Worm (Caenorhabditis elegans) whole organism, L4 larva: Measurements from ENCODE around the gene ccd-5.

Source experiments
- D1046.2 ChIP-seq: fragments of 200-800 bp; sonication (Bioruptor generic); IDR thresholded peaks from 2 replicates; pipeline ENCODE4 v1.3.6; 2022; ENCODE audit warnings: missing genetic modification characterization, missing compliant biosample characterization
- F37D6.2 ChIP-seq: sonication (generic microtip); optimal IDR thresholded peaks from 2 replicates; lab custom pipeline; 2016; ENCODE audit warnings: mild to moderate bottlenecking, missing genetic modification characterization, missing compliant biosample characterization
- aha-1 ChIP-seq: fragments of 150-350 bp; peaks from one replicate; lab custom pipeline; 2014; ENCODE audit warnings: missing biosample characterization, missing genetic modification characterization
- aly-2 ChIP-seq: sonication (generic microtip); optimal IDR thresholded peaks from 2 replicates; lab custom pipeline; 2018; ENCODE audit warnings: missing biosample characterization, missing genetic modification characterization
- ama-1 ChIP-seq: fragments of 150-350 bp; optimal IDR thresholded peaks from 2 replicates; lab custom pipeline; 2014; ENCODE audit warnings: inconsistent platforms, mixed read lengths
- ceh-32 ChIP-seq: sonication (generic microtip); optimal IDR thresholded peaks from 2 replicates; lab custom pipeline; 2016; ENCODE audit warnings: mild to moderate bottlenecking, missing genetic modification characterization, missing compliant biosample characterization; ENCODE audit not compliant: poor library complexity
- lsy-2 ChIP-seq, 2 experiments: fragments of 150-350 bp in 1 of 2; sonication (generic microtip) in 1 of 2; optimal IDR thresholded peaks; 2 replicates each; lab custom pipeline; 2014 to 2017; ENCODE audit warnings: missing biosample characterization in 2 of 2, missing genetic modification characterization in 2 of 2
- mdt-29 ChIP-seq: fragments of 200-800 bp; sonication (Bioruptor generic); IDR thresholded peaks from 2 replicates; pipeline ENCODE4 v1.3.6; 2022; ENCODE audit warnings: missing genetic modification reagents, missing genetic modification characterization, missing compliant biosample characterization
- mxl-2 ChIP-seq: fragments of 200-800 bp; sonication (Bioruptor generic); conservative IDR thresholded peaks from 2 replicates; pipeline ENCODE4 v1.3.6; 2022; ENCODE audit warnings: missing genetic modification reagents, missing genetic modification characterization, missing compliant biosample characterization
- nhr-42 ChIP-seq: fragments of 200-800 bp; sonication (Bioruptor generic); IDR thresholded peaks from 2 replicates; pipeline ENCODE4 v1.3.6; 2022; ENCODE audit warnings: missing genetic modification characterization, missing compliant biosample characterization
- pqm-1 ChIP-seq: sonication (generic microtip); optimal IDR thresholded peaks from 2 replicates; lab custom pipeline; 2017; ENCODE audit warnings: missing biosample characterization, missing genetic modification characterization
- saeg-2 ChIP-seq: fragments of 200-800 bp; sonication (Bioruptor generic); IDR thresholded peaks from 2 replicates; pipeline ENCODE4 v1.3.6; 2022; ENCODE audit warnings: missing genetic modification reagents, missing genetic modification characterization, missing compliant biosample characterization
- set-16 ChIP-seq: fragments of 200-800 bp; sonication (Bioruptor generic); IDR thresholded peaks from 2 replicates; pipeline ENCODE4 v1.3.6; 2022; ENCODE audit warnings: missing genetic modification reagents, missing genetic modification characterization, missing compliant biosample characterization
- unc-130 ChIP-seq: sonication (generic microtip); optimal IDR thresholded peaks from 2 replicates; lab custom pipeline; 2016; ENCODE audit warnings: missing genetic modification reagents, missing genetic modification characterization, missing compliant biosample characterization
- unc-62 ChIP-seq, 3 experiments: fragments of 150-350 bp in 1 of 3; sonication (generic microtip); optimal IDR thresholded peaks in 2 of 3; peaks in 1 of 3; 1 replicate in 1 of 3; 2 replicates in 2 of 3; lab custom pipeline; 2014 to 2017; ENCODE audit warnings: missing biosample characterization in 3 of 3, missing genetic modification characterization in 3 of 3, missing genetic modification reagents in 3 of 3, missing genotype in 1 of 3
- zfp-3 ChIP-seq: fragments of 200-800 bp; sonication (Bioruptor generic); conservative IDR thresholded peaks from 2 replicates; pipeline ENCODE4 v1.3.6; 2022; ENCODE audit warnings: missing genetic modification reagents, missing genetic modification characterization, missing compliant biosample characterization

ccd-5 gene

ce11 chrX:2522658-2523057, 49.8 kb downstream of the ccd-5 start:
- TF ChIP-seq aha-1 (tag; lab: Kevin White, UChicago) = peak; percentile 76
- no peak for TF ChIP-seq ama-1 (lab: Kevin White, UChicago)

ce11 chrX:2520461-2520860, 52.0 kb downstream of the ccd-5 start:
- no peak for TF ChIP-seq F37D6.2 (tag; lab: Kevin White, UChicago)
- TF ChIP-seq mxl-2 (GFP tag; lab: Robert Waterston, UW) = no peak
- TF ChIP-seq aly-2 (tag; lab: Kevin White, UChicago) = no peak
- no peak for TF ChIP-seq saeg-2 (GFP tag; lab: Robert Waterston, UW)

ce11 chrX:2516949-2517696, 55.3 kb downstream of the ccd-5 start:
- no peak for TF ChIP-seq pqm-1 (tag; lab: Kevin White, UChicago)
- TF ChIP-seq unc-62 (GFP tag; optimal IDR thresholded peaks at IDR 0.05 in 1 of 2; lab: Kevin White, UChicago) = peak in 1 of 2 experiments; percentile 28
- TF ChIP-seq unc-62 (tag; optimal IDR thresholded peaks at IDR 0.05; lab: Kevin White, UChicago) = no peak
- TF ChIP-seq set-16 = peak; percentile 56
- TF ChIP-seq zfp-3 (GFP tag; lab: Robert Waterston, UW) = no peak
- TF ChIP-seq lsy-2 (tag; optimal IDR thresholded peaks at IDR 0.05; lab: Kevin White, UChicago) = no peak
- TF ChIP-seq D1046.2 (GFP tag; lab: Robert Waterston, UW) = no peak
- no peak for TF ChIP-seq mdt-29 (GFP tag; lab: Robert Waterston, UW)
- 0 out of 2 replicates have a peak, but pooled peaks have one; percentile 24 for TF ChIP-seq nhr-42 (GFP tag; lab: Robert Waterston, UW)
- no peak for TF ChIP-seq unc-130 (GFP tag; lab: Kevin White, UChicago)
- TF ChIP-seq ceh-32 = no peak
